Worm (Caenorhabditis elegans) whole organism, L3 larva: ENCODE measurements around the gene K07F5.7.
"Not testable (repeated sequence)": the region's sequence is repeated elsewhere in the genome, so short reads cannot be mapped to it uniquely, and the experiment has no call there.

Experiments
- R02D3.7 ChIP-seq: fragments of 150-350 bp; optimal IDR thresholded peaks from 2 replicates; lab custom pipeline; 2014; ENCODE audit warnings: missing biosample characterization, missing genetic modification characterization
- aly-2 ChIP-seq: fragments of 150-350 bp; optimal IDR thresholded peaks from 2 replicates; lab custom pipeline; 2014; ENCODE audit warnings: missing biosample characterization, missing genetic modification characterization
- ama-1 ChIP-seq: fragments of 150-350 bp; optimal IDR thresholded peaks from 2 replicates; lab custom pipeline; 2018
- ceh-16 ChIP-seq: sonication (generic microtip); optimal IDR thresholded peaks from 2 replicates; lab custom pipeline; 2017; ENCODE audit warnings: missing biosample characterization, missing genetic modification characterization
- ceh-28 ChIP-seq: fragments of 150-350 bp; optimal IDR thresholded peaks from 2 replicates; lab custom pipeline; 2014; ENCODE audit warnings: missing biosample characterization, missing genetic modification reagents, missing genetic modification characterization
- ceh-82 ChIP-seq: fragments of 150-350 bp; optimal IDR thresholded peaks from 2 replicates; lab custom pipeline; 2014; ENCODE audit warnings: missing biosample characterization, missing genetic modification characterization
- ceh-9 ChIP-seq: sonication (generic microtip); optimal IDR thresholded peaks from 2 replicates; lab custom pipeline; 2018; ENCODE audit warnings: missing biosample characterization, missing genetic modification characterization
- daf-12 ChIP-seq: fragments of 150-350 bp; optimal IDR thresholded peaks from 2 replicates; lab custom pipeline; 2014; ENCODE audit warnings: missing biosample characterization, missing genetic modification reagents, missing genetic modification characterization
- egl-27 ChIP-seq: sonication (generic microtip); optimal IDR thresholded peaks from 4 replicates; lab custom pipeline; 2017; ENCODE audit warnings: missing biosample characterization, missing genetic modification reagents, missing genetic modification characterization
- egl-5 ChIP-seq: fragments of 150-350 bp; optimal IDR thresholded peaks from 2 replicates; lab custom pipeline; 2017; ENCODE audit warnings: missing biosample characterization, missing genetic modification reagents, missing genetic modification characterization, inconsistent platforms
- elt-2 ChIP-seq: sonication (generic microtip); optimal IDR thresholded peaks from 2 replicates; lab custom pipeline; 2016; ENCODE audit warnings: missing genetic modification reagents, mild to moderate bottlenecking, missing genetic modification characterization, missing compliant biosample characterization
- fkh-10 ChIP-seq: sonication (generic microtip); optimal IDR thresholded peaks from 2 replicates; lab custom pipeline; 2017; ENCODE audit warnings: missing biosample characterization, missing genetic modification reagents, missing genetic modification characterization
- fkh-2 ChIP-seq: fragments of 150-350 bp; optimal IDR thresholded peaks from 2 replicates; lab custom pipeline; 2014; ENCODE audit warnings: missing biosample characterization, missing genetic modification reagents, missing genetic modification characterization
- fos-1 ChIP-seq: fragments of 150-350 bp; optimal IDR thresholded peaks from 2 replicates; lab custom pipeline; 2014; ENCODE audit warnings: missing biosample characterization, missing genetic modification characterization
- hmg-11 ChIP-seq: sonication (generic microtip); optimal IDR thresholded peaks from 2 replicates; lab custom pipeline; 2016; ENCODE audit warnings: missing genetic modification characterization, missing compliant biosample characterization
- jun-1 ChIP-seq: fragments of 150-350 bp; optimal IDR thresholded peaks from 2 replicates; lab custom pipeline; 2014; ENCODE audit warnings: missing biosample characterization, missing genetic modification reagents, missing genetic modification characterization
- lin-15B ChIP-seq: fragments of 150-350 bp; optimal IDR thresholded peaks from 2 replicates; lab custom pipeline; 2014; ENCODE audit warnings: missing biosample characterization, missing genetic modification characterization
- lsy-12 ChIP-seq: sonication (generic microtip); optimal IDR thresholded peaks from 2 replicates; lab custom pipeline; 2016; ENCODE audit warnings: mild to moderate bottlenecking, missing genetic modification characterization, missing compliant biosample characterization
- mdl-1 ChIP-seq: fragments of 150-350 bp; optimal IDR thresholded peaks from 2 replicates; lab custom pipeline; 2014; ENCODE audit warnings: missing biosample characterization, missing genetic modification characterization
- mml-1 ChIP-seq: fragments of 150-350 bp; sonication (generic microtip); optimal IDR thresholded peaks from 3 replicates; lab custom pipeline; 2014; ENCODE audit warnings: missing biosample characterization, missing genetic modification characterization
- nfya-1 ChIP-seq: sonication (generic microtip); optimal IDR thresholded peaks from 2 replicates; lab custom pipeline; 2017; ENCODE audit warnings: missing genetic modification characterization, mild to moderate bottlenecking, missing compliant biosample characterization, antibody characterized with exemption, moderate library complexity; ENCODE audit not compliant: insufficient read depth
- nhr-11 ChIP-seq: fragments of 150-350 bp; optimal IDR thresholded peaks from 2 replicates; lab custom pipeline; 2014; ENCODE audit warnings: missing biosample characterization, missing genetic modification characterization
- nhr-12 ChIP-seq: fragments of 150-350 bp; optimal IDR thresholded peaks from 2 replicates; lab custom pipeline; 2014; ENCODE audit warnings: missing biosample characterization, missing genetic modification characterization
- nhr-23 ChIP-seq: fragments of 150-350 bp; optimal IDR thresholded peaks from 2 replicates; lab custom pipeline; 2014; ENCODE audit warnings: missing biosample characterization, missing genetic modification reagents, missing genetic modification characterization
- nhr-237 ChIP-seq: fragments of 150-350 bp; optimal IDR thresholded peaks from 2 replicates; lab custom pipeline; 2014; ENCODE audit warnings: missing biosample characterization, missing genetic modification characterization
- nhr-43 ChIP-seq: sonication (generic microtip); optimal IDR thresholded peaks from 2 replicates; lab custom pipeline; 2016; ENCODE audit warnings: mild to moderate bottlenecking, missing genetic modification characterization, missing compliant biosample characterization; ENCODE audit not compliant: poor library complexity, severe bottlenecking
- nhr-76 ChIP-seq: fragments of 150-350 bp; sonication (generic microtip); optimal IDR thresholded peaks from 5 replicates; lab custom pipeline; 2014; ENCODE audit warnings: missing biosample characterization, missing genetic modification characterization
- nhr-77 ChIP-seq: fragments of 150-350 bp; optimal IDR thresholded peaks from 2 replicates; lab custom pipeline; 2014; ENCODE audit warnings: missing biosample characterization, missing genetic modification characterization
- pha-4 ChIP-seq: fragments of 150-350 bp; optimal IDR thresholded peaks from 2 replicates; lab custom pipeline; 2014; ENCODE audit warnings: missing biosample characterization, missing genetic modification reagents, missing genetic modification characterization
- sea-2 ChIP-seq: fragments of 150-350 bp; sonication (generic microtip); optimal IDR thresholded peaks from 4 replicates; lab custom pipeline; 2014; ENCODE audit warnings: missing biosample characterization, missing genetic modification reagents, missing genetic modification characterization
- skn-1 ChIP-seq: fragments of 150-350 bp; optimal IDR thresholded peaks from 2 replicates; lab custom pipeline; 2014; ENCODE audit warnings: missing biosample characterization, missing genetic modification characterization
- tbx-2 ChIP-seq: sonication (generic microtip); optimal IDR thresholded peaks from 2 replicates; lab custom pipeline; 2016; ENCODE audit warnings: mild to moderate bottlenecking, missing genetic modification characterization, missing compliant biosample characterization
- unc-62 ChIP-seq: fragments of 150-350 bp; sonication (generic microtip); optimal IDR thresholded peaks from 4 replicates; lab custom pipeline; 2014; ENCODE audit warnings: missing biosample characterization, missing genetic modification reagents, missing genetic modification characterization
- ztf-11 ChIP-seq: fragments of 150-350 bp; optimal IDR thresholded peaks from 2 replicates; lab custom pipeline; 2014; ENCODE audit warnings: missing biosample characterization, missing genetic modification characterization

The K07F5.7 gene

ce11 chrIV:9848075-9848474 is at the start of gene K07F5.7:
Gene K07F5.7 (minus strand): TSS chrIV:9848175.
- no peak for TF ChIP-seq hmg-11 (tag; lab: Kevin White, UChicago)
- TF ChIP-seq nhr-12 (tag; lab: Kevin White, UChicago): no peak
- no peak for TF ChIP-seq lin-15B (tag; lab: Kevin White, UChicago)
- no peak for TF ChIP-seq nhr-237 (tag; lab: Kevin White, UChicago)
- TF ChIP-seq egl-5: no peak
- no peak for TF ChIP-seq tbx-2 (tag; lab: Kevin White, UChicago)
- TF ChIP-seq ceh-82 (tag; lab: Kevin White, UChicago): no peak
- TF ChIP-seq ceh-16: no peak
- TF ChIP-seq fkh-10 (GFP tag; lab: Kevin White, UChicago): no peak
- no peak for TF ChIP-seq nhr-11 (tag; lab: Kevin White, UChicago)
- no peak for TF ChIP-seq elt-2

ce11 chrIV:9895088-9895487 is 47.1 kb upstream of the K07F5.7 start, which contains the start of gene ssp-32:
Gene ssp-32 (plus strand): TSS chrIV:9895388.
- TF ChIP-seq pha-4 (tag; lab: Kevin White, UChicago): no peak
- no peak for TF ChIP-seq fkh-2 (tag; lab: Kevin White, UChicago)
- no peak for TF ChIP-seq R02D3.7
- no peak for TF ChIP-seq nhr-12 (tag; lab: Kevin White, UChicago)
- no peak for TF ChIP-seq aly-2 (tag; lab: Kevin White, UChicago)
- TF ChIP-seq egl-27 (tag; lab: Kevin White, UChicago): no peak
- no peak for TF ChIP-seq ama-1 (lab: Kevin White, UChicago)
- no peak for TF ChIP-seq skn-1 (tag; lab: Kevin White, UChicago)
- no peak for TF ChIP-seq nhr-23
- no peak for TF ChIP-seq sea-2 (GFP tag; lab: Kevin White, UChicago)
- TF ChIP-seq fos-1 (tag; lab: Kevin White, UChicago): no peak
- TF ChIP-seq, all 47 proteins: peak for 0

ce11 chrIV:9894331-9894730 is 46.4 kb upstream of the K07F5.7 start, which contains the start of gene msp-77:
Gene msp-77 (plus strand): TSS chrIV:9894631.
- TF ChIP-seq daf-12, ceh-9, tbx-2 (tag; lab: Kevin White, UChicago): not testable (repeated sequence)

DNA sequence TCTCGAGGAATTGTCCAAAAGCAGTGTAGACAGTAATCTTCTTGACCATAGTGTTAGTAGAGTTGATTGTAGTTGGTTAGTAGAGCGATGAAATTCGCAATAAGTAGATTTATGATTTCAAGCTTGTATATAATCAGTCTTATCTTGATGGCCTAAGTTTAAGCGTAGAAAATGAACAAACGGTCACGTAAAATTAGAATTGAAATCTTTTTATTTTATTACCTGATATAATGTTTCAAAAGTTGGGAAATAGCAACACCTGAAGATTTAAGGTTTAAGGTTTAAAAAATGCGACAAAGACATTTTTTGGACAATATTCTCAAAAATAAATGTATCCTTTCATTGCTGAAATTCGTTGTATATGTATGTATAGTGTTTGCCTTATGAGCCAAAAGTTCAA is 45.7 kb upstream of the K07F5.7 start, which contains the start of gene sss-1:
Gene sss-1, minus strand, starts transcription at position 101 of the 400 bp plus-strand sequence.
- not testable (repeated sequence) for TF ChIP-seq sea-2 (GFP tag; lab: Kevin White, UChicago); ceh-82 (tag; lab: Kevin White, UChicago); mml-1 (tag; lab: Kevin White, UChicago)

ce11 chrIV:9891938-9892337 is 44.0 kb upstream of the K07F5.7 start, which contains the start of gene F32B6.4:
Gene F32B6.4 (minus strand): TSS chrIV:9892038.
- TF ChIP-seq nhr-76: no peak
- no peak for TF ChIP-seq skn-1 (tag; lab: Kevin White, UChicago)
- TF ChIP-seq lsy-12: no peak
- no peak for TF ChIP-seq nfya-1 (tag; lab: Kevin White, UChicago)
- TF ChIP-seq nhr-23: no peak
- TF ChIP-seq mdl-1 (tag; lab: Kevin White, UChicago): no peak
- no peak for TF ChIP-seq nhr-43 (tag; lab: Kevin White, UChicago)
- TF ChIP-seq egl-27 (tag; lab: Kevin White, UChicago): no peak
- no peak for TF ChIP-seq nhr-77
- TF ChIP-seq hmg-11 (tag; lab: Kevin White, UChicago): no peak
- no peak for TF ChIP-seq nhr-12 (tag; lab: Kevin White, UChicago)
- TF ChIP-seq ztf-11 (tag; lab: Kevin White, UChicago): no peak
- TF ChIP-seq unc-62 (GFP tag; lab: Kevin White, UChicago): no peak
- no peak for TF ChIP-seq jun-1 (tag; lab: Kevin White, UChicago)
- TF ChIP-seq lin-15B (tag; lab: Kevin White, UChicago): no peak
- TF ChIP-seq ceh-28 (tag; lab: Kevin White, UChicago): no peak
- TF ChIP-seq sea-2 (GFP tag; lab: Kevin White, UChicago): no peak
